Worm (Caenorhabditis elegans): Measurements from ENCODE around the gene nep-5.

DNA sequence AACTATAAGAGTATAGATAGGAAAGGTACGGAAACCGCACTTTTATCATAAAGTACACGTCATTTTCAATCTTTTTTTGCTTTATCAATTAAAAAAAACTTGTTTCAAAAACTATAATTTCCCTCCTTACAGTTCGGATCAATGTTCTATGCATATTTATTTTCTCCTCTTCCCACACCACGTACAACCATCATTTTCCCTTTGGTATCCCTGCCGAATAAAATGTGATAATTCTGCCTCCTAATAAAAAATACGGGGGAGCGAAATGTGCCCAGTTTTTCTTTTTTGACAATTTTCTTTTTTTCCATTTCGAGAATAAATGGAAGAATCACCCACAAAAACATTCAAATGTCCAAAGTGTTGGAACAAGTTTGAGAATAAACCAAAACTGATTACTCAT lies 27.6 kb downstream of the nep-5 start, which contains the start of gene ZK177.3:
- TF ChIP-seq ztf-23 (GFP tag; IDR thresholded peaks at IDR 0.05): no peak
- TF ChIP-seq tab-1 (GFP tag; IDR thresholded peaks at IDR 0.05): no peak
- TF ChIP-seq ref-1 (GFP tag; conservative IDR thresholded peaks at IDR 0.05): no peak
- TF ChIP-seq cog-1 (tag; optimal IDR thresholded peaks at IDR 0.05): no peak
- no peak for TF ChIP-seq flt-1 (GFP tag; IDR thresholded peaks at IDR 0.05)
- TF ChIP-seq med-1 (GFP tag; optimal IDR thresholded peaks at IDR 0.05; ENCODE audit: insufficient read depth): no peak
- TF ChIP-seq ztf-29 (GFP tag; IDR thresholded peaks at IDR 0.05): no peak
- TF ChIP-seq T22C8.4 (GFP tag; IDR thresholded peaks at IDR 0.05): no peak

Data from whole organism, midembryonic.